Worm (Caenorhabditis elegans) whole organism, early embryonic: ENCODE data around the gene K08D9.9.

ENCODE experiments used
- B0310.2 ChIP-seq: sonication (generic microtip); optimal IDR thresholded peaks from 2 replicates; lab custom pipeline; 2016; ENCODE audit warnings: mild to moderate bottlenecking, missing genetic modification characterization, missing compliant biosample characterization
- F13C5.2 ChIP-seq: sonication (generic microtip); optimal IDR thresholded peaks from 2 replicates; lab custom pipeline; 2017; ENCODE audit warnings: mild to moderate bottlenecking, missing genetic modification characterization, inconsistent platforms, missing compliant biosample characterization
- aly-1 ChIP-seq: sonication (generic microtip); optimal IDR thresholded peaks from 2 replicates; lab custom pipeline; 2016; ENCODE audit warnings: missing genetic modification characterization, missing compliant biosample characterization
- ama-1 ChIP-seq: fragments of 150-350 bp; optimal IDR thresholded peaks from 2 replicates; lab custom pipeline; 2014
- ceh-13 ChIP-seq: fragments of 200-800 bp; sonication (Bioruptor generic); optimal IDR thresholded peaks from 2 replicates; lab custom pipeline; 2018; ENCODE audit warnings: mild to moderate bottlenecking, missing genetic modification characterization, missing compliant biosample characterization
- ceh-36 ChIP-seq: sonication (generic microtip); optimal IDR thresholded peaks from 2 replicates; lab custom pipeline; 2016; ENCODE audit warnings: missing genetic modification characterization, inconsistent platforms, missing compliant biosample characterization
- ets-7 ChIP-seq: sonication (generic microtip); optimal IDR thresholded peaks from 2 replicates; lab custom pipeline; 2016; ENCODE audit warnings: missing genotype, missing genetic modification characterization, missing compliant biosample characterization
- flt-1 ChIP-seq: fragments of 200-800 bp; sonication (Bioruptor generic); IDR thresholded peaks from 2 replicates; pipeline ENCODE4 v1.3.6; 2022; ENCODE audit warnings: missing genetic modification characterization, missing compliant biosample characterization
- hmbx-1 ChIP-seq: sonication (generic microtip); optimal IDR thresholded peaks from 2 replicates; lab custom pipeline; 2016; ENCODE audit warnings: mild to moderate bottlenecking, missing genetic modification characterization, missing compliant biosample characterization
- hmg-4 ChIP-seq: fragments of 200-800 bp; sonication (Bioruptor generic); optimal IDR thresholded peaks from 2 replicates; lab custom pipeline; 2018; ENCODE audit warnings: mild to moderate bottlenecking, missing genetic modification characterization, missing compliant biosample characterization
- hnd-1 ChIP-seq: sonication (generic microtip); optimal IDR thresholded peaks from 2 replicates; lab custom pipeline; 2016; ENCODE audit warnings: missing genetic modification characterization, missing compliant biosample characterization
- pes-1 ChIP-seq: fragments of 200-800 bp; sonication (Bioruptor generic); IDR thresholded peaks from 2 replicates; pipeline ENCODE4 v1.3.6; 2022; ENCODE audit warnings: missing genetic modification reagents, missing genetic modification characterization, missing compliant biosample characterization
- scrt-1 ChIP-seq: fragments of 200-800 bp; sonication (Bioruptor generic); IDR thresholded peaks from 2 replicates; pipeline ENCODE4 v1.3.6; 2022; ENCODE audit warnings: missing genetic modification characterization, missing compliant biosample characterization
- sea-1 ChIP-seq: fragments of 200-800 bp; sonication (Bioruptor generic); conservative IDR thresholded peaks from 2 replicates; pipeline ENCODE4 v1.3.6; 2022; ENCODE audit warnings: missing genetic modification characterization, missing compliant biosample characterization
- tbx-11 ChIP-seq: fragments of 200-800 bp; sonication (Bioruptor generic); IDR thresholded peaks from 2 replicates; pipeline ENCODE4 v1.3.6; 2022; ENCODE audit warnings: missing genetic modification characterization, missing compliant biosample characterization
- tbx-37 ChIP-seq: fragments of 200-800 bp; sonication (Bioruptor generic); conservative IDR thresholded peaks from 2 replicates; pipeline ENCODE4 v1.3.6; 2022; ENCODE audit warnings: missing genetic modification reagents, missing genetic modification characterization, missing compliant biosample characterization
- tra-4 ChIP-seq: sonication (generic microtip); optimal IDR thresholded peaks from 2 replicates; lab custom pipeline; 2017; ENCODE audit warnings: missing genetic modification characterization, missing compliant biosample characterization

K08D9.9 gene

DNA sequence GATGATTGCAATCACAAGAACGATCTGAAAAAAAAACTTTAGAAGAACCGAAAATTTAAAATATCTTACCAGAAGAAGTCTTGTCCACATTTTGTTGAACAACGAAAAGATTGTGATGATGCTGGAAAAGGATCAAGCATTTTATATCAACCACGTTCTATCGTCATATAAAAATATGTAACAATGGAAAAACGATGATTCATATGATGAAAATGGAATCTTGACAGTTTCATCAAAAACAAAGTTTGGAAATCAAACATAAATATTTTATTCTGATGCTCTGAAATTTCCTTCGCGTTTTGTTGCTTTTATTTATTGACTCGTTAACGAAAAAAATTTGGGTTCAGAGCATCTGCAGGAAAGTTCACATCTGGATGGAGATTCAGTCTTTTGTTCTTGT is at the start of gene K08D9.9, which contains the start of gene str-16:
Gene K08D9.9, minus strand, starts transcription at position 101 of the 400 bp plus-strand sequence.
Gene str-16, plus strand, starts transcription at position 266 of the 400 bp plus-strand sequence.
- TF ChIP-seq sea-1 (GFP tag; lab: Robert Waterston, UW): no peak
- no peak for TF ChIP-seq pes-1 (GFP tag; lab: Robert Waterston, UW)
- no peak for TF ChIP-seq ama-1
- no peak for TF ChIP-seq ets-7 (tag; lab: Kevin White, UChicago)
- no peak for TF ChIP-seq hmbx-1 (tag; lab: Kevin White, UChicago)
- no peak for TF ChIP-seq hnd-1

DNA sequence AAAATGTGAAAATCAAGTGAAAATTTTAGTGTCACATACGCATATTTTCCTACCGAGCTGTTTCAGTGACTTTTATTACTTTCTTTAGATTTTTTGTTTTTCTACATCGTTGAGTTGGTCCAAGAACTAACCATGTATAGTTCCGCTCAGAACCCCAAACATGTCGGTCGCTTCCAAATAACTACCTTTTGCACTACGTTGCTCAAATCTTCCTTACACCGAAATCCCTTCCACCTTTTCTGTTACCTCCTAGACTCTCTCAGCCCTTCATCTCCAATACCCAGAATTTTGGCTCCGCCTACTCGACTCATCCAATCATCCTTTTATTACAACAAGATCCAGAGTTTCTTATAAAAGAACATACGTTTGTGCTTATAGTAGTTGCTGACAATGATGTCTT is 48.1 kb upstream of the K08D9.9 start, which contains the start of gene F35F10.5:
Gene F35F10.5, plus strand, starts transcription at position 301 of the 400 bp plus-strand sequence.
- TF ChIP-seq hmg-4 (GFP tag; lab: Kevin White, UChicago) (no peak), hnd-1 (no peak), ceh-13 (GFP tag; lab: Kevin White, UChicago) (no peak), ets-7 (tag; lab: Kevin White, UChicago) (no peak), hmbx-1 (tag; lab: Kevin White, UChicago) (no peak), ceh-36 (tag; lab: Kevin White, UChicago) (no peak), ama-1 (no peak), tbx-11 (GFP tag; lab: Robert Waterston, UW) (no peak), aly-1 (tag; lab: Kevin White, UChicago) (no peak), flt-1 (no peak), F13C5.2 (tag; lab: Kevin White, UChicago) (no peak), B0310.2 (tag; lab: Kevin White, UChicago) (no peak), tbx-37 (GFP tag; lab: Robert Waterston, UW) (no peak), sea-1 (GFP tag; lab: Robert Waterston, UW) (no peak), scrt-1 (GFP tag; lab: Robert Waterston, UW) (no peak), pes-1 (GFP tag; lab: Robert Waterston, UW) (no peak), tra-4 (tag; lab: Kevin White, UChicago) (no peak)

DNA sequence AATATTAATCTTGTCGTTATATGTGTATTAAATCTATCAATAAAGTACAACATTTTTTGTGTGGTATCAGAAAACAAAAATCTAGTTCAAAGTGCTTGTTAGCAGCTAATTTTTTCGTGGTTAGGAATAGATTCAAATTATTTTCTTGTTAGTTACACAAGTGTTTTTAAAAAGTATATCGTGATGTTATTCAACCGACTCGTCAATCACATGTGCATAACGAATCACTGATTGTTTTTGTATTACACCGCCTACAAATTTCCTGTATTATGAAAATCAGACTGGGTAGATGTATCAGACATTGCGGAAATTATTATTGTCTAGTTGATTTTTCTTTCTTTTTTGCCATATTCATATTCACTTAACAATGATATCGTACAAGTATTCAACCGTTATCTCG is 46.4 kb upstream of the K08D9.9 start, which contains the start of gene str-64:
Gene str-64, plus strand, starts transcription at position 301 of the 400 bp plus-strand sequence.
- TF ChIP-seq aly-1 (tag; lab: Kevin White, UChicago) (no peak), ama-1 (no peak), F13C5.2 (tag; lab: Kevin White, UChicago) (no peak), hnd-1 (no peak), tbx-37 (GFP tag; lab: Robert Waterston, UW) (no peak), hmbx-1 (tag; lab: Kevin White, UChicago) (no peak), ets-7 (tag; lab: Kevin White, UChicago) (no peak), flt-1 (no peak)

DNA sequence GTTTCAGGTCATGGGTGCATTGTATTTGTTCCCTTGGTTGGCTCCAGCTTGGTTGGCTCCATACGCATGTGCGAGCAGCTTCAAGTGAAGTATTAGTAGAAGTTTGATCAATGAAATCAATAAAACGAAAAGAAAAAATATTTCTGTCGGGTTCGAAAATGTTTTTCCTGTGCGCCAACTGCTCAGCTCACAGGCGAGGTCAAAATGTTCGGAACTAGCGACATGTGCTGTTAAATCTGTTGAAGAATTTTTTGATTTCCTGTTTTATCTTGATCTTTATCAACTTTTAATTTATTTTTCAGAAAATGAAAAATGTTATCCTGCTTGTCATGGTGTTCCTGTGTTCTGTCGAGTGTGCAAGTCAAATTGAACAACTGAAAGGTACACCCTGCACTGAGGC is 45.0 kb upstream of the K08D9.9 start, which contains the start of gene T28A11.25:
Gene T28A11.25, plus strand, starts transcription at position 301 of the 400 bp plus-strand sequence.
- TF ChIP-seq ceh-36 (tag; lab: Kevin White, UChicago) (no peak), flt-1 (no peak), sea-1 (GFP tag; lab: Robert Waterston, UW) (no peak), ama-1 (no peak)

DNA sequence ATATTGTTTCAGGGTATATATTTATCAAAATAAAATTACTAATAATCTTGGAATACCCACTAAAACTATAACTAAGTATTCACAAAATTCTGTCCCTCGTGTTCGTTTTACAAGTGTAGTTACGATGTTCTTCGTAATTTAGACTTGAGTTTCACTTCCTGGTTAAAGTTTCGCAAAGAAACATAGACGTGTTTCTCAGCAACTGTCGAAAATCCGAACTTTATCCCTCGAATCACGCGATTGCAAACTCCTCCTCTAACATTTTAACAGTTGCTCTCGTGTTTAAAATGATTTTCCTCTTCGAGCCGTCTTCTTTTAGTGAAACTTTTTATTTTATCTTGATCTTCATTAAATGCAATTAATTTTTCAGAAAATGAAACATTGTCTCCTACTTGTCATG is 43.5 kb upstream of the K08D9.9 start, which contains the start of gene T28A11.2:
Gene T28A11.2, plus strand, starts transcription at position 371 of the 400 bp plus-strand sequence.
- TF ChIP-seq B0310.2 (tag; lab: Kevin White, UChicago) (no peak), pes-1 (GFP tag; lab: Robert Waterston, UW) (no peak), hmg-4 (GFP tag; lab: Kevin White, UChicago) (no peak), hnd-1 (no peak), tbx-11 (GFP tag; lab: Robert Waterston, UW) (no peak), scrt-1 (GFP tag; lab: Robert Waterston, UW) (no peak), ceh-36 (tag; lab: Kevin White, UChicago) (no peak), tra-4 (tag; lab: Kevin White, UChicago) (no peak), aly-1 (tag; lab: Kevin White, UChicago) (no peak), ets-7 (tag; lab: Kevin White, UChicago) (no peak), ceh-13 (GFP tag; lab: Kevin White, UChicago) (no peak), F13C5.2 (tag; lab: Kevin White, UChicago) (no peak), ama-1 (no peak), flt-1 (no peak), hmbx-1 (tag; lab: Kevin White, UChicago) (no peak), tbx-37 (GFP tag; lab: Robert Waterston, UW) (no peak)

DNA sequence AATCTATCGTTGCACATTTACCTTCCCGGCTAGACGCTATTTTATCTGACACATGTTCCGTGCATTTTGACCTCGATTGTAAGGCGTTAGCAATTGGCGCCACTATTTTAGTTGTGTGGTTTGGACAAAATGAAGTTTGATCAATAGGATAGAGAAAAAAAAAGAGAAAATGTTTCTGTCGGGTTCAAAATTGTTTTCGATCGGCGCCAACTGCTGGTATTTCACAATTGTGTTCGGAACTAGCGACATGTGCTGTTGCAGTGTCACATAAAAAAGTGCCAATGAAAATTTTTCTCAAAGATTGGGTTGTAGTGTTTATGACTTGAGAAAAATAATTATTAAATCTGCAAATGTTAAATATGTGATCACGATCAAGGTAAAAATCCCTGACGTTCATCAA is 42.6 kb upstream of the K08D9.9 start:
- no peak for TF ChIP-seq hnd-1
- TF ChIP-seq tbx-11 (GFP tag; lab: Robert Waterston, UW): no peak
- no peak for TF ChIP-seq ama-1
- TF ChIP-seq flt-1: no peak
- no peak for TF ChIP-seq hmbx-1 (tag; lab: Kevin White, UChicago)
- no peak for TF ChIP-seq hmg-4 (GFP tag; lab: Kevin White, UChicago)
- no peak for TF ChIP-seq ceh-13 (GFP tag; lab: Kevin White, UChicago)
- no peak for TF ChIP-seq aly-1 (tag; lab: Kevin White, UChicago)
- TF ChIP-seq pes-1 (GFP tag; lab: Robert Waterston, UW): no peak
- no peak for TF ChIP-seq B0310.2 (tag; lab: Kevin White, UChicago)
- no peak for TF ChIP-seq ets-7 (tag; lab: Kevin White, UChicago)
- no peak for TF ChIP-seq F13C5.2 (tag; lab: Kevin White, UChicago)
- TF ChIP-seq tbx-37 (GFP tag; lab: Robert Waterston, UW): no peak
- no peak for TF ChIP-seq sea-1 (GFP tag; lab: Robert Waterston, UW)
- no peak for TF ChIP-seq ceh-36 (tag; lab: Kevin White, UChicago)
- TF ChIP-seq scrt-1 (GFP tag; lab: Robert Waterston, UW): no peak
- no peak for TF ChIP-seq tra-4 (tag; lab: Kevin White, UChicago)

DNA sequence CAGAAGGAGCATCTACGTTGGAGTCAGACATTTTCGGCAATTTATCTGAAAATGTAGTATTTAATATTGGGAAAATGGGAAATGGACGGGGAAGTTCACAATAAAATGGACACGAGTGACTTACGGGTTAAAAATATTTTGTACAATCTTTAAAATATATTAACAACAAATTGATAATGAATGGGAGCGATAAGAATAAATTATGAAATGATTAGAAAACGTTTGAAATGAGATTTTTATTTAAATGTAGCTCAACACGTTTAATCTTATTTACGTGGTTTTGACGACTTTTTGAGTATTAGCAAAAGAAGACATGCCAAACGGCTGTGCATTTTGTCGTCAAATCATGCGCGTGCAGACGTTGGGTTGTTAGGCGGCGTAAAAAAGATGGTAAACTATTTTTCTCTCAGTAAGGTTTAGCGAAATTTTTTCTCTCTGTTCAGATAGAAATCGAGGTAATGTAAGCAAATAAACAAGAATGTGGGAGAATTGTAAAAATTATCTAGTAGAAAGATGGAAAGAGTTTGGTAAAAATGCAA is 41.7 kb upstream of the K08D9.9 start, which contains the start of gene fbxa-64:
Gene fbxa-64, minus strand, starts transcription at position 51 of the 539 bp plus-strand sequence.
- TF ChIP-seq hnd-1 (no peak), sea-1 (GFP tag; lab: Robert Waterston, UW) (no peak), ama-1 (no peak), F13C5.2 (tag; lab: Kevin White, UChicago) (no peak), tbx-37 (GFP tag; lab: Robert Waterston, UW) (no peak), hmg-4 (GFP tag; lab: Kevin White, UChicago) (no peak)
